Fruit fly (Drosophila melanogaster): ENCODE results near the gene CG7290.

CG7290 gene

DNA sequence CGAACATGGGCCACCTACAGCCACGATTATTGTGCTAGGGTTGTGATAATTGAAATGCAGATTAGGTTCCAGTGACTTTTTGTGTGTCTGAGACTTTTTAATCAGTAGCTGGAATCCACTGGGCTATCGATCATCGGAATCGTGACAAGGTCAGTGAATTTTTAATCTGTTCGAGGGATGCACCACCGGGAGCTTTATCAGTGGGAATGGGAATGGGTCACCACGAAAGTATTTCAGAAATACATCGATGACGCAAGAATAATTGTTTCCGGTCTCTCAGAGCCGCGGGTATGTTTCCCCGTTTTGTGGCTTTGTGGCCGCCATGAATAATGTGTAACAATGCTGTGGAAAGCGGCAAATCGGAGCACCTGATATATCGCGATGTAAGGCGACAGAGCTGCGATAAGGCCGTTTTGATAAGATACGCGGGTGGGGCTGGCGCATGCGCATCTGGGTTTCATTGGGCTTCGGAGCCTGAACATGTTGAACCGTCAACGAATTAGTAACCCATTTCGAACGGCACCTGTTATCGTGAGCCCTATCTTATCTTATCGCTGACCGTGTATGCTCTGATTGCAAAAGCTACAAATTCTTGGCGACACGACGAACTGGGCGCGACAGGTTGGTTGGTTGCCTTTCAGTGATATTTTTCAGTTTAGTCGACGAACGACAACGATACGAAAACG is 17.8 kb downstream of the CG7290 start, which contains the start of gene Ssk:
TSS of gene Ssk (plus strand) at position 638 of the 686 bp plus-strand sequence.
- TF ChIP-seq noc (tag; optimal IDR thresholded peaks at IDR 0.05): peak; percentile 65

DNA sequence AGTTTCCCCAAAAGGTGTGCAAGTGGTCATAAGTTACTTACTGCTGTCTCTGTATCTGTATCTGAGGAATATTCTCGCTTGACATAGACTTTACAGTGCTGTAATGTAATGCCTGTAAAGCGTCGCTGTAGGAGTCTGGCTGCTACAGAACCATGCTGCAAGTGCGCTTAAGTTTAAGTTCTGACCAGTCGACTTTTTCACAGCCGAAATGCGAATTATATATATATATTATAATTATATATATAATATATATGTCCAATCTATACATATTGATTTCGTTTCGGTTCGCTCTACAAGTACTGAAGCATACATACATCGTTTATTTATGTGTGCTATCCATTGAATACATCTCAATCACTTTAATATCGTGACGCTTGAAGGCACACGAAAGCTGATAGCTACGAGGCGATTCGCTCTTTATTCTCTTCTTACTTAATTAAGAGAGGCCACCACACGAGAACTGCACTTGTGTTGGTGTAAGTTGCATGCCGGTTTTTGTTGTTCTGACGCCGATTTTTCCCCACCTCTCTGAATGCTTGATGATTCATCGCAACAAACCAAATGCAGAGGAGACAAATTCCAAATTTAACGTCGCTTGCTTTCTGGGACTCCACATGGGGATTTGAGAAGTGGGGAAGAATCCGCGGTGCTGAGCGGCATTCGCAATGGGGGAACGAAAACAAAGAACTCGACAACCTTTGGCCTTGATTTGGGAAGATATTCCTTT is 19.4 kb downstream of the CG7290 start:
- no peak for TF ChIP-seq noc (tag; optimal IDR thresholded peaks at IDR 0.05)

DNA sequence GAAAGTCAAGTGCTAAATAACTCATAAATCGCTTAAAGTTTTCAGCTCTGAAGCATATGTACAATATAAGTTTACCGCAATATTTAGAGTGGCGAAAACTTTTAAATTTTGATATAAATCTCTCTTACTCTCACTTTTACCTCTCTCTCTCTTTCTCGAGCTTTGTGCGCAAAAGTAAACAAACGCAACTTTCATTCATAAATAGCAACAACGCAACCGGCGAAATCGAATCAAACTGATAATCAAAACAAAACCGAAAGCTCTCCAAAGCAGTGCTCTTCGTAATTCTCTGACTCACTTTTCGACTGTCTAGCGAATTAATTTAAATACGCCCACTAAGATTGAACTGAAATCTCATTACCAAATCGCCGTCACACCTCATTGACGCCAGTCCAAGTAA is 20.0 kb downstream of the CG7290 start:
- no peak for TF ChIP-seq noc (tag; optimal IDR thresholded peaks at IDR 0.05)

DNA sequence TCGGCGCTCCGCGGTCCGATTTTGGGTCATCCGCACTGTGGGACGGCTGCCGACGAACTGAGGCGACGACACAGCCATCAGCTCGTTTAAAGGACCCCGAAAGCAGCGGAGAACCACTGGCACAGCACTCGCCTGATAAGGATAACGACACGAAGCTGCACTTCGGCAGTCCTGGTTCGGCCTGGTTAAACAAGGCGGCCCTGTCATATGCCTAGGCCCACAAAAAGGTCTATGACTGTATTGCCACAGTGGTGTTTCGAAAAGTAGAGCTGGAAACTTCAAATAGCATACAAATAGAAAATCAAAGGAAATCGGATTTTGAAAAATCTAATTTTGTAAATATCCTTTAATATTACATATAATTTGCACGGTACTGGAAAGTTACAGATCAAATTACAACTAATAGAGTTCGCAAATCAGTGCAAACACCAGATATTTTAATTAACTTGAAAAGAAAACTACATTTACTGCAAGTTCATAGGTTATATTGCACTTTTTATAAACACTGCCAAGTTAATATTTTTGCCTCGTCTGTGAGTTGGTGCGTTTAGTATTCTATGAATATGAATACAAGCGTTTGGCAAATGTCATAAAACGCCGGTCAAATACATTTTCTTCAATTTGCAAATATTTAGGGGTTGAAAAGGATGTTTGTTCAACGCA is 20.5 kb downstream of the CG7290 start:
- no peak for TF ChIP-seq noc (tag; optimal IDR thresholded peaks at IDR 0.05)

DNA sequence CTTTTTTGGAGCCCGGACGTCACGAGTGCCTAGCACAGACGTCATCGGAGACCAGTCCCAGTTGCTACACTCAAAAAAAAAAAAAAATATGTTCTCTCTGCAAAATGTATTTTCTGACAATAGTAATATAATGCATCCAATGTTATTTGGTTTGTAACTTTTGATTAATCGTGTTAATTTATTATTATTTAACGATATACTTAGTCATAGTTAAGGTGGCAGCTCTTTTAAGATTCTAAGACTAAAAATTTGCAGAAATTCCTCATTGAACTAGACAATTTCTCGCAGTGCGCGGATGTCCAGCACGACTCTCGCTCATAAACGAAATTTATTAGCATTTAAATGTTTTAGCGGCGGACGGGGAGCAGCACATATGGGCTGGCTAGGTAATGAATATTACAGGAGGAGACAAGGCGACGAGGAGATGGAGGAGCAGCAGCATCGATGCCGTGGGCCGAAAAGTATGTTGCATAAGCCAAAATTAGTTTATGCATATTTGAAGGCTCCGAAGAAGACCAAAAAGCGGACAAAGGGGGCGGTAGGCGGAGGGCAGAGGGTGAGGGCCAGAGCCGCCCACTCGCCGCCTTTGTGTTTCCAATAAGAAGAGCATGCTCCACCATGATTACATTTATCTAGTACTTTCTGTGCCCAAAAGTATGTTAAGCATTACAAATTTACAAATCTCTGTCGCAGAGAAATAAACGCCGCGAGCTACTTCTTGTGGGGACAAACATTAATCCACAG is 22.3 kb downstream of the CG7290 start:
- TF ChIP-seq noc (tag; optimal IDR thresholded peaks at IDR 0.05): peak; percentile 59

DNA sequence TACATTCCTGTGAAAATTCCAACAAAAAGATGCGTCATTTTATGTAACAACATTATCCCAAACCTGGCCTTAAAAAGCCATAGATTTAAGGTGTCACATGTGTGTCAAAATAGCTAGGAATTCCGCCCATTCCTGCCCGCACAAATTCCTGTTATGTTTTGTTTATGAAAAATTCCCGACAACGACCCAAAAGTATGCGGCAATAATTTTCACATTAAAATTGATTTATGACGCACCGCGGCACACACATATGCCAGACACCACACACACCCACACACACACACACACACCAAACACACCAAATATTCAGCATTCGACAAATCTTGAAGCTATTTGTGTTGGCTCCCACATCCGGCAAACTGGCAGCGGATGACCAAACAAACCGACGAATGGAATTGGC is 23.0 kb downstream of the CG7290 start:
- TF ChIP-seq noc (tag; optimal IDR thresholded peaks at IDR 0.05): no peak

DNA sequence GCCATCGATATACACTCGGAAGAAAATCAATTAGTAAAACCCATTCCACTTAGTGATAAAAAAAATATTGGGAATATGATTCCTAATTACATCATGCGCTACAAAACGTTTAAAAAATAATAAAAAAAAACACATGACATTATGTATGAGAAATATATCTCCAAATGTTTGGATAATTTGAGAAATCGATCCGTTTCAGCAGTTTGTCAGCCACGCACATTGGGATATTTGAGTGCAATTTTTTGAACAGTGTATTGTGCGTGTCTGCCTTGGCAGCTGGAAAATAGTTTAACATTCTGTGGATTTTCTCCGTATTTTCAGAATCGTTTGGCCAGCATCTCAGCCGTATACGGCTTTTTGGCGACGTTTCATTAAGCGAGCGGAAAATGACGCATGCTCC is 27.7 kb downstream of the CG7290 start:
- no peak for TF ChIP-seq noc (tag; optimal IDR thresholded peaks at IDR 0.05)

DNA sequence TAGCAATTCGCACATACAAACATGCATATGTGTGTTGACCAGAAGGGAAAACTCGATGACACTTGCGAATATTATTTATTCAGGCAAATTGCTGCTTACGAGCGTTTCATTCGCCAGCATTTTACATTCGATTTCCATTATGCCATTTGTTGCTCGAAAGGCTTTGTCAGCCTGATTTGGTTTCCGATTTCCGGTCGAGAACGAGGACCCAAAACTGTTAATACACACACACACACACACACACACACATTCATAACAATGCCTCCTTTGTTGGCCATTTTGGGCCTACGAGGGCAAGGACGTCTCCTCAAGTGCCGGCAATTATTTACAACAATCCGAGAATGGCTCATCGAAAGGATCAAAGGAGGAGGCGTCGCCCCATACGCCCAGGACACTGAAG is 28.1 kb downstream of the CG7290 start:
- TF ChIP-seq noc (tag; optimal IDR thresholded peaks at IDR 0.05): no peak

DNA sequence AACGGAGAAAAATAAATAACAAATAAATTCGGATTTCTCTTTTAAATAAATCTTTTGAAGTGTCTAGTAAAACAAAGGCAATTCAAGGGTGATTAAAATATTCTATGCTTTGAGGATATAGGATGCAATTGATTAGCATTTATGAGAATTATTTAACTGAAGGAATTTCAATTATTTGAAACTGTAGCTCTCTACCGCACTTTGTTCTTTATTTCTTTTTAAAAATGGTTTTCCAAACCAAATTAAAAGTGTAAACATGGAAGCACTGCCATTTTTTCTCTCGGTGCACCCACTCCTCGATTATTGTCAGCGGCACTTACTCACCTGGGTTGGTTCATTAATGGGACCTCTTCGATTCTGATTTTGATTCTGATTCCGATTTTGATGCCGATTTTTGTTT is 37.7 kb downstream of the CG7290 start:
- TF ChIP-seq noc (tag; optimal IDR thresholded peaks at IDR 0.05): no peak
